Worm (Caenorhabditis elegans) whole organism, young adult: ENCODE measurements around the gene clec-56.

Experiments
- K12H6.12 ChIP-seq: fragments of 200-800 bp; sonication (Bioruptor generic); optimal IDR thresholded peaks from 2 replicates; lab custom pipeline; 2018; ENCODE audit warnings: mild to moderate bottlenecking, missing genetic modification characterization, missing compliant biosample characterization
- Y56A3A.18 ChIP-seq: fragments of 200-800 bp; sonication (Bioruptor generic); IDR thresholded peaks from 2 replicates; pipeline ENCODE4 v1.3.6; 2022; ENCODE audit warnings: missing genetic modification reagents, missing genetic modification characterization, missing compliant biosample characterization
- ccch-3 ChIP-seq: fragments of 200-800 bp; sonication (Bioruptor generic); optimal IDR thresholded peaks from 2 replicates; lab custom pipeline; 2018; ENCODE audit warnings: mild to moderate bottlenecking, missing genetic modification characterization, missing compliant biosample characterization
- let-526 ChIP-seq: fragments of 200-800 bp; sonication (Bioruptor generic); IDR thresholded peaks from 2 replicates; pipeline ENCODE4 v1.3.6; 2022; ENCODE audit warnings: missing genetic modification reagents, missing genetic modification characterization, missing compliant biosample characterization
- lin-40 ChIP-seq: sonication (generic microtip); optimal IDR thresholded peaks from 2 replicates; lab custom pipeline; 2016; ENCODE audit warnings: missing genetic modification characterization, mild to moderate bottlenecking, missing compliant biosample characterization, missing genotype, missing genetic modification reagents
- lsy-27 ChIP-seq: sonication (generic microtip); optimal IDR thresholded peaks from 2 replicates; lab custom pipeline; 2017; ENCODE audit warnings: missing genetic modification characterization, mild to moderate bottlenecking, missing compliant biosample characterization, antibody characterized with exemption, missing genotype, borderline replicate concordance; ENCODE audit not compliant: insufficient read depth
- nfya-1 ChIP-seq: sonication (generic microtip); optimal IDR thresholded peaks from 2 replicates; lab custom pipeline; 2017; ENCODE audit warnings: antibody characterized with exemption, missing compliant biosample characterization, missing genetic modification characterization, borderline replicate concordance; ENCODE audit not compliant: insufficient read depth
- nhr-27 ChIP-seq: fragments of 200-800 bp; sonication (Bioruptor generic); optimal IDR thresholded peaks from 2 replicates; lab custom pipeline; 2018; ENCODE audit warnings: mild to moderate bottlenecking, missing genetic modification characterization, moderate library complexity, missing compliant biosample characterization
- pha-4 ChIP-seq: fragments of 150-350 bp; sonication (generic microtip); optimal IDR thresholded peaks from 2 replicates; lab custom pipeline; 2014; ENCODE audit warnings: missing biosample characterization, missing genetic modification reagents, missing genetic modification characterization

- TF ChIP-seq ccch-3 (GFP tag; lab: Kevin White, UChicago) (no peak), nhr-27 (tag; lab: Kevin White, UChicago) (no peak), Y56A3A.18 (GFP tag; lab: Robert Waterston, UW) (no peak), nfya-1 (tag; lab: Kevin White, UChicago) (no peak), let-526 (GFP tag; lab: Robert Waterston, UW) (no peak), lsy-27 (tag; lab: Kevin White, UChicago) (no peak), pha-4 (tag; lab: Kevin White, UChicago) (no peak), K12H6.12 (tag; lab: Kevin White, UChicago) (no peak), lin-40 (tag; lab: Kevin White, UChicago) (no peak)
These were observed 16.9 kb downstream of the clec-56 start for ce11 chrV:14491097-14491496.
